Worm (Caenorhabditis elegans) whole organism, mixed stage, embryonic: ENCODE measurements around the gene dct-14.

Experiments used
- M03D4.4 ChIP-seq: sonication (generic microtip); optimal IDR thresholded peaks from 2 replicates; lab custom pipeline; 2017; ENCODE audit warnings: mild to moderate bottlenecking, missing genetic modification characterization, missing compliant biosample characterization
- drap-1 ChIP-seq: fragments of 200-800 bp; sonication (Bioruptor generic); optimal IDR thresholded peaks from 3 replicates; lab custom pipeline; 2018; ENCODE audit warnings: mild to moderate bottlenecking, missing genetic modification characterization, missing compliant biosample characterization
- nhr-12 ChIP-seq: fragments of 150-350 bp; optimal IDR thresholded peaks from 2 replicates; lab custom pipeline; 2014; ENCODE audit warnings: missing biosample characterization, missing genetic modification characterization
- sem-2 ChIP-seq: fragments of 200-800 bp; sonication (Bioruptor generic); optimal IDR thresholded peaks from 2 replicates; lab custom pipeline; 2018; ENCODE audit warnings: mild to moderate bottlenecking, missing genetic modification characterization, missing compliant biosample characterization

- TF ChIP-seq sem-2 (GFP tag; lab: Kevin White, UChicago) (no peak), drap-1 (GFP tag; lab: Kevin White, UChicago) (no peak), M03D4.4 (tag; lab: Kevin White, UChicago) (no peak), nhr-12 (tag; lab: Kevin White, UChicago) (no peak)
These were observed 21.9 kb upstream of the dct-14 start, which contains the start of the genes Y38H6C.9 and fbxa-150 for ce11 chrV:20522219-20522618.
